Worm (Caenorhabditis elegans) whole organism, mixed stage, embryonic: Measurements from ENCODE around the gene pro-1.

Experiments used
- blmp-1 ChIP-seq: fragments of 150-350 bp; optimal IDR thresholded peaks from 2 replicates; lab custom pipeline; 2014; ENCODE audit warnings: missing biosample characterization, missing genetic modification characterization
- drap-1 ChIP-seq: fragments of 200-800 bp; sonication (Bioruptor generic); optimal IDR thresholded peaks from 3 replicates; lab custom pipeline; 2018; ENCODE audit warnings: mild to moderate bottlenecking, missing genetic modification characterization, missing compliant biosample characterization
- flh-1 ChIP-seq: fragments of 200-800 bp; sonication (Bioruptor generic); optimal IDR thresholded peaks from 2 replicates; lab custom pipeline; 2018; ENCODE audit warnings: mild to moderate bottlenecking, missing genetic modification characterization, moderate library complexity, missing compliant biosample characterization
- lsy-2 ChIP-seq: fragments of 150-350 bp; optimal IDR thresholded peaks from 2 replicates; lab custom pipeline; 2014; ENCODE audit warnings: missing biosample characterization, missing genetic modification characterization
- nhr-237 ChIP-seq: fragments of 150-350 bp; optimal IDR thresholded peaks from 2 replicates; lab custom pipeline; 2014; ENCODE audit warnings: missing biosample characterization, missing genetic modification characterization
- nhr-28 ChIP-seq: fragments of 150-350 bp; optimal IDR thresholded peaks from 2 replicates; lab custom pipeline; 2014; ENCODE audit warnings: missing biosample characterization, missing genetic modification characterization
- pha-4 ChIP-seq: fragments of 150-350 bp; optimal IDR thresholded peaks from 2 replicates; lab custom pipeline; 2018; ENCODE audit warnings: missing biosample characterization, missing genetic modification reagents, missing genetic modification characterization
- sem-2 ChIP-seq: fragments of 200-800 bp; sonication (Bioruptor generic); optimal IDR thresholded peaks from 2 replicates; lab custom pipeline; 2018; ENCODE audit warnings: mild to moderate bottlenecking, missing genetic modification characterization, missing compliant biosample characterization
- snpc-4 ChIP-seq: fragments of 150-350 bp; optimal IDR thresholded peaks from 2 replicates; lab custom pipeline; 2014; ENCODE audit warnings: missing biosample characterization, missing genetic modification characterization
- unc-39 ChIP-seq: fragments of 150-350 bp; optimal IDR thresholded peaks from 2 replicates; lab custom pipeline; 2014; ENCODE audit warnings: missing biosample characterization, missing genetic modification characterization
- unc-62 ChIP-seq: fragments of 150-350 bp; optimal IDR thresholded peaks from 2 replicates; lab custom pipeline; 2014; ENCODE audit warnings: missing biosample characterization, missing genetic modification reagents, missing genetic modification characterization
- zip-8 ChIP-seq: fragments of 150-350 bp; optimal IDR thresholded peaks from 2 replicates; lab custom pipeline; 2014; ENCODE audit warnings: missing biosample characterization, missing genetic modification characterization

DNA sequence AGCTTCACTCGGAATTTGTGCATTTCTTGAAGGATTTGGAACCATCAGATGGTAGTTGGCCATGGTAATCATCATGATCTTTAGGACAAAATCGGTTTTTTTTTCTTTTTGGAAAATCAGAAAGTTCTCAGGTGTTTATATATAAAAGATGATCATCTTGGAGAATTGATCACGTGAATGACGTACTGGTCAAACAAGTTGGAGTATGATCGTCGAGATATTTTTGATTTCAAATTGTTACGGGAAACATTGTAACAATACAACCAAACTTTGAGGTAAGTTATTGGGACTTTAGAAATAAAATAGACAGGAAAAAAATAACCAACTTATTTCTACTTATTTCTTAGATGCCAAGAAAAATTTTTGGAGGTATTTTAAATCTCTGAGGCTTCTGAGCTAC lies 22.8 kb downstream of the pro-1 start, which contains the start of gene F59B10.4:
- no peak for TF ChIP-seq drap-1 (GFP tag; lab: Kevin White, UChicago)
- no peak for TF ChIP-seq unc-39 (tag; lab: Kevin White, UChicago)
- no peak for TF ChIP-seq nhr-28 (tag; lab: Kevin White, UChicago)
- TF ChIP-seq flh-1: no peak
- TF ChIP-seq nhr-237 (tag; lab: Kevin White, UChicago): no peak
- no peak for TF ChIP-seq blmp-1 (tag; lab: Kevin White, UChicago)
- no peak for TF ChIP-seq unc-62
- TF ChIP-seq zip-8 (tag; lab: Kevin White, UChicago): no peak
- TF ChIP-seq pha-4 (tag; lab: Kevin White, UChicago): no peak
- no peak for TF ChIP-seq snpc-4 (tag; lab: Kevin White, UChicago)
- no peak for TF ChIP-seq lsy-2 (tag; lab: Kevin White, UChicago)
- no peak for TF ChIP-seq sem-2 (GFP tag; lab: Kevin White, UChicago)
